Worm (Caenorhabditis elegans) whole organism, young adult: Measurements from ENCODE around the gene clc-28.

Experiments
- F55B11.4 ChIP-seq: sonication (generic microtip); optimal IDR thresholded peaks from 2 replicates; lab custom pipeline; 2016; ENCODE audit warnings: missing compliant biosample characterization, missing genetic modification characterization, borderline replicate concordance; ENCODE audit not compliant: insufficient read depth
- hsf-1 ChIP-seq: fragments of 200-800 bp; sonication (Bioruptor generic); IDR thresholded peaks from 2 replicates; pipeline ENCODE4 v1.3.6; 2022; ENCODE audit warnings: missing genetic modification reagents, missing genetic modification characterization, missing compliant biosample characterization

DNA sequence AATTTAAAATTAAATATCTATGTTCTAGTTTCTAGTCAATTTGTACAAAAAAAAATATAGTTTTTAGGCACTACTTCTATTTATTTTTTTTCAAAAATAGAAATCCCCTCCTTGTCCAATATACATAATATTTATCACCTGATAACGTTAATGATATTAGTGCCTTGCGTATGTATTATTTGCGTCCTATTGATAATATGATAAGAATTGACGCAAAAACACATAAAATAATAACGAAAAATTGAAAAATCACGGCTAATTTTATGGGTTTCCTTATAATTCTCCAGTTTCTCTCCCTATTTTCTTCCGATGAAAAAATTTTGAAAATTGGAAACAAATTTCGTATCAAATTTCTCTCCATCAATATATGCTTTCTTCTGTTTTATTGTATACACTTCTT, 39.5 kb downstream of the clc-28 start:
- TF ChIP-seq F55B11.4, result no peak
- no peak for TF ChIP-seq hsf-1 (GFP tag; lab: Robert Waterston, UW)
